Worm (Caenorhabditis elegans): Measurements from ENCODE around the gene lon-8.
"Not testable (repeated sequence)": the region's sequence is repeated elsewhere in the genome, so short reads cannot be mapped to it uniquely, and the experiment has no call there.

lon-8 gene

DNA sequence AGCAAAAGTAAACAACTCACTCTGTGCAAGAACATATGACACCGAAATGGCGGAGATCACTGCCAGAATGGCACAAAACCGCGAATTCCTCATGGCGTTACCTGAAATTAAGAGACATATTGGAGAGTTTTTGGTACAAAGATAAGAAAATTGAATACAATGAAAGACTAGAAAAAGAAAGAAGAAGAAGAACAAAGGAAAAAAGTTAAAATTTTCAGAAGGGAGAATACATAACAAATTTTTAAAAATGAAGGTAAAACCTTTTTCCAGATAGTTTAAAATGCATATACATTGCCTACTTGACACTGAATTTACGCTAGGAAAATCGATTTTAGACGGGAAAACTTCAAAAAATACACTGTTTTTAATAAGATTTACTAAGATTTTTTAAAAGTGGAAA, at the start of gene lon-8:
Gene lon-8 (minus strand): TSS at position 101 of the 400 bp plus-strand sequence.
- TF ChIP-seq nhr-10 (tag; optimal IDR thresholded peaks at IDR 0.05) (no peak), mdl-1 (tag; optimal IDR thresholded peaks at IDR 0.05) (no peak), ztf-1 (GFP tag; conservative IDR thresholded peaks at IDR 0.05) (no peak), unc-55 (GFP tag; optimal IDR thresholded peaks at IDR 0.05) (no peak), nhr-11 (tag; optimal IDR thresholded peaks at IDR 0.05) (no peak), R02D3.7 (tag; optimal IDR thresholded peaks at IDR 0.05) (no peak), sma-3 (GFP tag; optimal IDR thresholded peaks at IDR 0.05) (no peak), lin-13 (GFP tag; optimal IDR thresholded peaks at IDR 0.05) (no peak), lin-39 (tag; optimal IDR thresholded peaks at IDR 0.05) (no peak)

DNA sequence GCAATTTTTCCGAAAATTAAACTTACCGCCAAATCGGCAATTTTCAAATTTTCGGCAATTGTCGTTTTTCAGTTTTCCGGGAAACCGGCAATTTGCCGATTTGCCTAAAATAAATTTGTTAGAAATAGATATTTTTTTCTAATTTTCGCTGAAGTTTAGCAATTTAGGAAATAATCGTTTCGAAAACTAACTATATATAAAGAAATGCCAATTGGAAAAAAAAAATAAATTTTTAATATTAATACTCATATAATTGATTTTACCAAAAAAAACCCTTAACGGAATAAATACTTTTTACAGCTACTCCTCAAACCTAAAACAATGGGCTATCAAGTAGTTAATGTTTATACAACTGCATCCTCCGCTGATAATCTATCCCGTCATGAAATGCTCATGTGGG, 42.1 kb upstream of the lon-8 start, which contains the start of gene ebp-1:
Gene ebp-1 (plus strand): TSS at position 301 of the 400 bp plus-strand sequence.
- TF ChIP-seq elt-3 (tag; optimal IDR thresholded peaks at IDR 0.05) (no peak), fos-1 (tag; optimal IDR thresholded peaks at IDR 0.05) (no peak), sma-3 (GFP tag; optimal IDR thresholded peaks at IDR 0.05) (no peak), zag-1 (tag; optimal IDR thresholded peaks at IDR 0.05) (no peak), F13H6.1 (tag; optimal IDR thresholded peaks at IDR 0.05) (no peak), crh-2 (tag; optimal IDR thresholded peaks at IDR 0.05) (no peak), ztf-1 (GFP tag; conservative IDR thresholded peaks at IDR 0.05) (no peak), ama-1 (optimal IDR thresholded peaks at IDR 0.05) (no peak), nhr-11 (tag; optimal IDR thresholded peaks at IDR 0.05) (no peak), unc-39 (tag; optimal IDR thresholded peaks at IDR 0.05) (no peak), lin-39 (tag; optimal IDR thresholded peaks at IDR 0.05) (no peak), lsy-2 (tag; optimal IDR thresholded peaks at IDR 0.05) (no peak), gmeb-1 (tag; optimal IDR thresholded peaks at IDR 0.05) (no peak), mdl-1 (tag; optimal IDR thresholded peaks at IDR 0.05) (no peak), Y55F3AM.14 (GFP tag; optimal IDR thresholded peaks at IDR 0.05) (no peak), nhr-10 (tag; optimal IDR thresholded peaks at IDR 0.05) (no peak), snpc-4 (tag; optimal IDR thresholded peaks at IDR 0.05) (no peak), ceh-82 (tag; optimal IDR thresholded peaks at IDR 0.05) (no peak), peb-1 (tag; optimal IDR thresholded peaks at IDR 0.05) (no peak)

DNA sequence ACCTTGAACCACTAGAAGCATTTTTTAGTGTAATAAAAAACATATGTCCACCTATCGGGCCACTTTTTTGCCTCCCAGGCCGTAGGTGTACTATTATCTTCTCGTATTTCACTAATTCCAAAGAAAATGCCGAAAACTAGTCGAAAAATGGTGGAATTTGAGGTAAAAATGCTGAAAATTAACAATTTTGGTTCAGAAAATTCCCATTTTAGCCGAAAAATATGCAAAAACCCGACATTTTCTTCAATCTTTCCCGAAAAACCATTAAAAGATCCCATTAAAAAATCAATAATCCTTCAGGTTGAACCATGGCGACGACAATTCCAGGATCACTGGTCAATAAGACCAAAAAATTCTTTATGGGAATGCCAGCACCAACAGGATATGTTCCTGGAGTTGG, 21.0 kb upstream of the lon-8 start, which contains the start of gene prp-6:
Gene prp-6 (plus strand): TSS at position 301 of the 400 bp plus-strand sequence.
- TF ChIP-seq R02D3.7 (tag; optimal IDR thresholded peaks at IDR 0.05) (no peak), nhr-237 (tag; optimal IDR thresholded peaks at IDR 0.05) (no peak), nhr-23 (tag; optimal IDR thresholded peaks at IDR 0.05) (no peak), ama-1 (optimal IDR thresholded peaks at IDR 0.05) (no peak), zag-1 (tag; optimal IDR thresholded peaks at IDR 0.05) (no peak), nhr-25 (tag; optimal IDR thresholded peaks at IDR 0.05) (no peak)

- no peak for TF ChIP-seq nhr-10 (tag; optimal IDR thresholded peaks at IDR 0.05)
- peak; percentile 40 for TF ChIP-seq C34F6.9 (tag; optimal IDR thresholded peaks at IDR 0.05)
- TF ChIP-seq blmp-1 (tag; optimal IDR thresholded peaks at IDR 0.05; ENCODE audit: insufficient read depth), result peak; percentile 2
- no peak for TF ChIP-seq ceh-16 (tag; optimal IDR thresholded peaks at IDR 0.05)
- no peak for TF ChIP-seq nhr-12 (tag; optimal IDR thresholded peaks at IDR 0.05)
Observed at ce11 chrV:18021464-18021863, 20.3 kb upstream of the lon-8 start.

DNA sequence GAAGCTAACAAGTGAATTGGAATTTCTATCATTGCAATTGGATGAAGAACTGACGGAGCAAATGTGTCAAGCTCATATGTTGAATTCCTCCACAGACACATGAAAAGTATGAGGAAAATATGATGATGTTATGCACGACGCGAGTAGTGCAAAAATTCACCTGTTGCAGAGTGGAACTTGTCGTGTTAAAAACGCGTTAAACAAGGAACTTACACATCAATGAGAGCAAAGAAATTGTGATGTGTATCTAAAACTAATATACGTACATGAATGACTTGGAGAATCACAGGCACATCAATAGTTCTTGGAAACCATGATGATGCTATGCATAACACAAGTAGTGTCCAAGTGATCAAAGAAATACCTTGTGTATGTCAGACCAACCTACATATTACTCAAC, 16.1 kb upstream of the lon-8 start, which contains the start of gene srh-134:
Gene srh-134 (minus strand): TSS at position 101 of the 400 bp plus-strand sequence.
- no peak for TF ChIP-seq F13H6.1 (tag; optimal IDR thresholded peaks at IDR 0.05)
- TF ChIP-seq mbf-1 (tag; optimal IDR thresholded peaks at IDR 0.05), result no peak
- TF ChIP-seq nhr-6 (tag; optimal IDR thresholded peaks at IDR 0.05), result no peak
- TF ChIP-seq nhr-77 (tag; optimal IDR thresholded peaks at IDR 0.05), result no peak

ce11 chrV:18014116-18014515, 12.9 kb upstream of the lon-8 start, which contains the start of gene srh-133:
Gene srh-133 (minus strand): TSS chrV:18014216.
- TF ChIP-seq ama-1 (optimal IDR thresholded peaks at IDR 0.05), result no peak

DNA sequence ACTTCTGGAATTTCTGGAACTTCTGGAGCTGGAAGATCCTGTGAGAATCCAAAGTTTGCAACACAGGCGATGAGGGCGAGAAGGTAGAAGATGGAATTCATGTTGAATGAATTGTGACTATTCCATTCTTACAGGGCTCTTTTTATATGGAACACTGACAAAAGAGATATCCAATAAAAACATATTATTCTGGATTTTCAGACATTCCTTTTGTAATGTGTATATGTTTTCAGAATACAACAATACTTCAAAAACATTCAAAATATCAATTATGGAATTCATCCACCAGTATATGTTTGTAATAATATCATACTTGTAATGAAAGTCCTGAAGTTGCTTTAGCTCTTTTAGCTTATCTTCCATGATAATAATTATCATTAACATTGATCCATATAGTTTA, 9.6 kb upstream of the lon-8 start, which contains the start of gene Y59A8B.26:
Gene Y59A8B.26 (minus strand): TSS at position 101 of the 400 bp plus-strand sequence.
- not testable (repeated sequence) for TF ChIP-seq nhr-25, elt-1, zag-1 (tag; optimal IDR thresholded peaks at IDR 0.05)

Data from whole organism, L2 larva.